Worm (Caenorhabditis elegans) whole organism, late embryonic: ENCODE data around the gene H40L08.2.

Experiments used
- C08G9.2 ChIP-seq: sonication (generic microtip); optimal IDR thresholded peaks from 2 replicates; lab custom pipeline; 2016; ENCODE audit warnings: mild to moderate bottlenecking, missing genetic modification characterization, moderate library complexity, missing compliant biosample characterization
- C38D4.7 ChIP-seq: fragments of 200-800 bp; sonication (Bioruptor generic); optimal IDR thresholded peaks from 2 replicates; lab custom pipeline; 2018; ENCODE audit warnings: mild to moderate bottlenecking, missing genetic modification characterization, moderate library complexity, missing compliant biosample characterization
- Y22D7AL.16 ChIP-seq: sonication (generic microtip); optimal IDR thresholded peaks from 2 replicates; lab custom pipeline; 2016; ENCODE audit warnings: missing genetic modification characterization, missing compliant biosample characterization
- ceh-18 ChIP-seq: sonication (generic microtip); optimal IDR thresholded peaks from 2 replicates; lab custom pipeline; 2016; ENCODE audit warnings: missing genetic modification characterization, missing compliant biosample characterization
- ceh-19 ChIP-seq: fragments of 200-800 bp; sonication (Bioruptor generic); optimal IDR thresholded peaks from 2 replicates; lab custom pipeline; 2018; ENCODE audit warnings: mild to moderate bottlenecking, missing genetic modification characterization, missing compliant biosample characterization
- ceh-22 ChIP-seq: sonication (generic microtip); optimal IDR thresholded peaks from 2 replicates; lab custom pipeline; 2017; ENCODE audit warnings: missing biosample characterization, missing genetic modification characterization
- ceh-24 ChIP-seq: sonication (generic microtip); optimal IDR thresholded peaks from 2 replicates; lab custom pipeline; 2016; ENCODE audit warnings: mild to moderate bottlenecking, missing genetic modification characterization, missing compliant biosample characterization
- ceh-30 ChIP-seq: fragments of 150-350 bp; optimal IDR thresholded peaks from 2 replicates; lab custom pipeline; 2014; ENCODE audit warnings: missing biosample characterization, missing genetic modification characterization
- ceh-31 ChIP-seq: sonication (generic microtip); optimal IDR thresholded peaks from 2 replicates; lab custom pipeline; 2016; ENCODE audit warnings: missing genetic modification characterization, missing compliant biosample characterization
- ceh-34 ChIP-seq: sonication (generic microtip); optimal IDR thresholded peaks from 2 replicates; lab custom pipeline; 2016; ENCODE audit warnings: mild to moderate bottlenecking, missing genetic modification characterization, missing compliant biosample characterization
- ceh-45 ChIP-seq: fragments of 200-800 bp; sonication (Bioruptor generic); IDR thresholded peaks from 2 replicates; pipeline ENCODE4 v1.3.6; 2022; ENCODE audit warnings: missing genetic modification reagents, missing genetic modification characterization, missing compliant biosample characterization
- ceh-48 ChIP-seq: sonication (generic microtip); optimal IDR thresholded peaks from 2 replicates; lab custom pipeline; 2016; ENCODE audit warnings: missing genetic modification characterization, inconsistent platforms, missing compliant biosample characterization
- ceh-6 ChIP-seq: fragments of 200-800 bp; sonication (Bioruptor generic); optimal IDR thresholded peaks from 2 replicates; lab custom pipeline; 2018; ENCODE audit warnings: mild to moderate bottlenecking, missing genetic modification characterization, missing compliant biosample characterization
- che-1 ChIP-seq: sonication (generic microtip); optimal IDR thresholded peaks from 2 replicates; lab custom pipeline; 2016; ENCODE audit warnings: mild to moderate bottlenecking, missing genetic modification characterization, missing compliant biosample characterization
- dmd-4 ChIP-seq: sonication (generic microtip); optimal IDR thresholded peaks from 2 replicates; lab custom pipeline; 2016; ENCODE audit warnings: borderline replicate concordance, missing genetic modification characterization, missing compliant biosample characterization
- dve-1 ChIP-seq: sonication (generic microtip); optimal IDR thresholded peaks from 2 replicates; lab custom pipeline; 2017; ENCODE audit warnings: antibody characterized with exemption, mild to moderate bottlenecking, missing genetic modification characterization, missing compliant biosample characterization
- gmeb-2 ChIP-seq: sonication (generic microtip); optimal IDR thresholded peaks from 2 replicates; lab custom pipeline; 2016; ENCODE audit warnings: missing genetic modification characterization, inconsistent platforms, missing compliant biosample characterization
- hlh-13 ChIP-seq: fragments of 200-800 bp; sonication (Bioruptor generic); optimal IDR thresholded peaks from 2 replicates; lab custom pipeline; 2018; ENCODE audit warnings: mild to moderate bottlenecking, missing genetic modification characterization, missing compliant biosample characterization
- hlh-15 ChIP-seq: sonication (generic microtip); optimal IDR thresholded peaks from 2 replicates; lab custom pipeline; 2016; ENCODE audit warnings: missing genetic modification characterization, missing compliant biosample characterization
- hlh-8 ChIP-seq: sonication (generic microtip); optimal IDR thresholded peaks from 2 replicates; lab custom pipeline; 2016; ENCODE audit warnings: missing genotype, missing genetic modification characterization, missing compliant biosample characterization
- lin-11 ChIP-seq: fragments of 200-800 bp; sonication (Bioruptor generic); optimal IDR thresholded peaks from 2 replicates; lab custom pipeline; 2018; ENCODE audit warnings: mild to moderate bottlenecking, missing genetic modification characterization, missing compliant biosample characterization
- mec-3 ChIP-seq: sonication (generic microtip); optimal IDR thresholded peaks from 2 replicates; lab custom pipeline; 2016; ENCODE audit warnings: borderline replicate concordance, missing genetic modification characterization, missing compliant biosample characterization
- nhr-11 ChIP-seq: fragments of 150-350 bp; optimal IDR thresholded peaks from 2 replicates; lab custom pipeline; 2014; ENCODE audit warnings: missing biosample characterization, missing genetic modification characterization
- odd-2 ChIP-seq: sonication (generic microtip); optimal IDR thresholded peaks from 2 replicates; lab custom pipeline; 2017; ENCODE audit warnings: antibody characterized with exemption, mild to moderate bottlenecking, missing genetic modification characterization, missing compliant biosample characterization
- pat-9 ChIP-seq: fragments of 200-800 bp; sonication (Bioruptor generic); optimal IDR thresholded peaks from 2 replicates; lab custom pipeline; 2018; ENCODE audit warnings: mild to moderate bottlenecking, missing genetic modification characterization, moderate library complexity, missing compliant biosample characterization
- pqm-1 ChIP-seq: sonication (generic microtip); optimal IDR thresholded peaks from 2 replicates; lab custom pipeline; 2016; ENCODE audit warnings: missing genetic modification characterization, missing compliant biosample characterization
- sdc-2 ChIP-seq: sonication (generic microtip); optimal IDR thresholded peaks from 2 replicates; lab custom pipeline; 2016; ENCODE audit warnings: missing genotype, missing genetic modification characterization, missing compliant biosample characterization
- sox-4 ChIP-seq: sonication (generic microtip); optimal IDR thresholded peaks from 2 replicates; lab custom pipeline; 2017; ENCODE audit warnings: mild to moderate bottlenecking, missing genetic modification characterization, inconsistent platforms, missing compliant biosample characterization
- tbx-7 ChIP-seq: sonication (generic microtip); optimal IDR thresholded peaks from 2 replicates; lab custom pipeline; 2016; ENCODE audit warnings: missing genotype, missing genetic modification characterization, missing compliant biosample characterization
- ttx-3 ChIP-seq: sonication (generic microtip); optimal IDR thresholded peaks from 2 replicates; lab custom pipeline; 2016; ENCODE audit warnings: missing genetic modification reagents, missing genetic modification characterization, missing compliant biosample characterization
- unc-3 ChIP-seq, 2 experiments: fragments of 200-800 bp in 1 of 2; sonication (Bioruptor generic) in 1 of 2; sonication (generic microtip) in 1 of 2; conservative IDR thresholded peaks in 1 of 2; optimal IDR thresholded peaks in 1 of 2; 2 replicates each; pipeline versions ENCODE4 v1.3.6 to Lab custom; 2016 to 2022; ENCODE audit warnings: missing compliant biosample characterization in 2 of 2, missing genetic modification characterization in 2 of 2, missing genetic modification reagents in 1 of 2
- unc-42 ChIP-seq: sonication (generic microtip); optimal IDR thresholded peaks from 2 replicates; lab custom pipeline; 2016; ENCODE audit warnings: missing genotype, missing genetic modification characterization, missing compliant biosample characterization
- unc-55 ChIP-seq: sonication (generic microtip); optimal IDR thresholded peaks from 2 replicates; lab custom pipeline; 2017; ENCODE audit warnings: missing biosample characterization, missing genetic modification reagents, missing genetic modification characterization
- unc-86 ChIP-seq: sonication (generic microtip); optimal IDR thresholded peaks from 2 replicates; lab custom pipeline; 2016; ENCODE audit warnings: missing genetic modification characterization, missing compliant biosample characterization

H40L08.2 gene

ce11 chrX:15073479-15073878 is 4.1 kb downstream of the H40L08.2 start:
- TF ChIP-seq tbx-7 (tag; lab: Kevin White, UChicago) (no peak), Y22D7AL.16 (tag; lab: Kevin White, UChicago) (no peak), sdc-2 (tag; lab: Kevin White, UChicago) (no peak), pat-9 (no peak), dve-1 (no peak), ceh-31 (no peak), hlh-15 (no peak), ceh-18 (no peak), mec-3 (tag; lab: Kevin White, UChicago) (no peak), nhr-11 (tag; lab: Kevin White, UChicago) (no peak), gmeb-2 (no peak), pqm-1 (tag; lab: Kevin White, UChicago) (no peak), ceh-45 (no peak), hlh-13 (no peak), unc-55 (GFP tag; lab: Kevin White, UChicago) (no peak), dmd-4 (tag; lab: Kevin White, UChicago) (no peak)

- TF ChIP-seq tbx-7 (tag; lab: Kevin White, UChicago) (no peak), unc-3 (GFP tag; conservative IDR thresholded peaks at IDR 0.05; lab: Robert Waterston, UW) (no peak), unc-3 (tag; optimal IDR thresholded peaks at IDR 0.05; lab: Kevin White, UChicago) (no peak), che-1 (tag; lab: Kevin White, UChicago) (no peak), ceh-22 (tag; lab: Kevin White, UChicago) (no peak)
Measured at ce11 chrX:15072877-15073276, 4.7 kb downstream of the H40L08.2 start.

DNA sequence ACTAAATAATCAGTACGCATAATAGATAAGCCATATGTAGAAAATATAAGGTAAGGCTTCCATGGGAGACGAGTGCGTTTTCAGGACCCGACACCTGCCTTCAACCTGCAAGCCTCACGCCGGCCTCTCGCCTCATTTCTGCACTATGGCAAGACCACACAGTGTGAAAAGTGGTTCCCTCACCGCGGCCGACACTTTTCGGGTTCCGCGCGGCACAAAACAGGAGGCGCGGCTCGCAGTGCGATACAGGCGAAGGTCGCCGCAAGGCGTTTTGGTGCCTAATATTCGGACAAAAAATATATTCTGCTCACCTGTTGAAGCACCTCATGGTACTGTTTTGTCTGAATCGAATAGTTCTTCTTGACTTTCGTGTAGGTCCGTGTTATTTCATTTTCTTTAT is 7.4 kb downstream of the H40L08.2 start:
- TF ChIP-seq lin-11 (tag; lab: Kevin White, UChicago) (no peak), che-1 (tag; lab: Kevin White, UChicago) (no peak), sox-4 (tag; lab: Kevin White, UChicago) (no peak), gmeb-2 (no peak), unc-42 (tag; lab: Kevin White, UChicago) (no peak), ceh-19 (GFP tag; lab: Kevin White, UChicago) (no peak), pqm-1 (tag; lab: Kevin White, UChicago) (no peak), unc-86 (tag; lab: Kevin White, UChicago) (no peak), C08G9.2 (tag; lab: Kevin White, UChicago) (no peak), hlh-8 (tag; lab: Kevin White, UChicago) (no peak), dmd-4 (tag; lab: Kevin White, UChicago) (no peak), ttx-3 (no peak)

DNA sequence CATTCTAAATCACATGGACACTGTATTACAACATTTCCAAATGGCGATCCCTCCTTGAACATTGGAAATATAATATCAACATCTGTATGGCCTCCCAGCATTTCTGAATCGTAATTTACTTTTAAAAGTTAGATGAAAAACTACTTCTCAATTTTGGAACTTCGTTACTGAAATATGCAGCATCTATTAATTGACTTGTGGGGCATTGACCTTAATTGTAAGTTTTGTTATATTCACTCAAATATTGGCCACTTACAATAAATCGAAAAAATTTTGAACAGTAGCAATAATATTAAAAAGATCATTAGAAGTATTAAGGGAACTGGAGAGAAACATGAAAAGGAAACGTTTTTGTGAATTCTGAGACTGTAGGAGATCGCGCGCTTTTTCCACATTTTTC is 8.3 kb downstream of the H40L08.2 start, which contains the start of gene mam-6:
TSS of gene mam-6 (minus strand) at position 101 of the 400 bp plus-strand sequence.
- TF ChIP-seq ceh-34 (no peak), C38D4.7 (GFP tag; lab: Kevin White, UChicago) (no peak), ceh-48 (tag; lab: Kevin White, UChicago) (no peak), ceh-6 (GFP tag; lab: Kevin White, UChicago) (no peak), odd-2 (no peak), dmd-4 (tag; lab: Kevin White, UChicago) (no peak), ceh-24 (tag; lab: Kevin White, UChicago) (no peak), ceh-22 (tag; lab: Kevin White, UChicago) (no peak), unc-86 (tag; lab: Kevin White, UChicago) (no peak), sdc-2 (tag; lab: Kevin White, UChicago) (no peak), ceh-30 (tag; lab: Kevin White, UChicago) (no peak), unc-55 (GFP tag; lab: Kevin White, UChicago) (no peak)
- TF ChIP-seq, all 69 proteins: peak for 0
